Worm (Caenorhabditis elegans): Measurements from ENCODE around the gene asm-3.

asm-3 gene

ce11 chrIV:504495-504894 lies 19.1 kb downstream of the asm-3 start:
- no peak for TF ChIP-seq unc-62 (GFP tag; optimal IDR thresholded peaks at IDR 0.05)

ce11 chrIV:497155-497554 lies 26.5 kb downstream of the asm-3 start:
- no peak for TF ChIP-seq unc-62 (GFP tag; optimal IDR thresholded peaks at IDR 0.05)

ce11 chrIV:484768-485167 lies 38.8 kb downstream of the asm-3 start:
- no peak for TF ChIP-seq unc-62 (GFP tag; optimal IDR thresholded peaks at IDR 0.05)

DNA sequence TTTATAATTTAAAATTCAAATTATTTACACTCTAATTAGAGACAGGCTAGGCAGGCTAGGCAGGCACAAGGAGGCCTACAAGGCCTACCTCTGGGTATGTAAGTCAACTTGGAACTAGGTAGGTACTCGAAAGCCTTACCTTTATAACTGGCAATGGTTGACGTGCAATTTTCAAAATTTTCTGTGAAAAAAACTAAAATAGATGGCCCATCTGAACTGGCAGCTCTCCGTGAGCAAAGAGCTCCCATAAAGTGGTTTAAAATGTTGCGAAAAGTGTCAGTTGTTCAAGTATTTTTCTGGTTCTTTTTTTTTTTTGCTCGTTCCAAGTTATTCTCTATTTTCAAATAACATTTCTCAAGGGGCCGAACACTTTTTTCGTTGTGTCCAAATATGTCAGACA lies 39.6 kb downstream of the asm-3 start:
- TF ChIP-seq unc-62 (GFP tag; optimal IDR thresholded peaks at IDR 0.05): no peak

DNA sequence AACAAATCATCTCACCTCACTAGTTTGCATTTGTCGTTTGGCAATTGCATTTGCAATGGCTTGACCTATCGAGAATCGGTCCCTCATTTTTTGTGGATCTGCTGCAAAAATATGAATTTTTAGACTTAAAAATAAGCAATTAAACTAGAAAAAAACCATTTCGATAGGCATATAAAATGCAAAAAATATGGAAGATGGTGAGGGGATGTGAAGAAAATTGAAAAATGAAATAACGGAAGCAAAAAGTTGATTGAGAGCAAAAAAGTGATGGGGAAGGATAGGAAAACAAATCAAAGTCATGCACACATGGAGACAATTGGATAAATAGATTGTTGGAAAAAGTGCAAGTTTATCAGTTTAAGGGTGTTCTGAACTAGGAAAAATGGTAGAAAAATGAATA lies 42.5 kb downstream of the asm-3 start, which contains the start of gene npr-37:
TSS of gene npr-37 (minus strand) at position 101 of the 400 bp plus-strand sequence.
- TF ChIP-seq unc-62 (GFP tag; optimal IDR thresholded peaks at IDR 0.05): no peak
